Worm (Caenorhabditis elegans) whole organism, L4/young adult: ENCODE measurements around the gene bath-41.

Experiments
- W03F9.2 ChIP-seq: fragments of 150-350 bp; optimal IDR thresholded peaks from 2 replicates; lab custom pipeline; 2014; ENCODE audit warnings: missing biosample characterization, missing genetic modification characterization
- dao-5 ChIP-seq: sonication (generic microtip); optimal IDR thresholded peaks from 2 replicates; lab custom pipeline; 2016; ENCODE audit warnings: missing genotype, missing genetic modification characterization, moderate library complexity, missing compliant biosample characterization
- him-1 ChIP-seq: sonication (generic microtip); optimal IDR thresholded peaks from 2 replicates; lab custom pipeline; 2016; ENCODE audit warnings: missing genotype, missing genetic modification reagents, missing genetic modification characterization, missing compliant biosample characterization

The bath-41 gene

ce11 chrIII:6718270-6718669 is 3.8 kb downstream of the bath-41 start, which contains the start of gene F37A4.3:
Gene F37A4.3, plus strand, starts transcription at chrIII:6718570.
- no peak for TF ChIP-seq dao-5 (tag; lab: Kevin White, UChicago)
- TF ChIP-seq W03F9.2 (tag; lab: Kevin White, UChicago): no peak
- no peak for TF ChIP-seq him-1 (tag; lab: Kevin White, UChicago)

DNA sequence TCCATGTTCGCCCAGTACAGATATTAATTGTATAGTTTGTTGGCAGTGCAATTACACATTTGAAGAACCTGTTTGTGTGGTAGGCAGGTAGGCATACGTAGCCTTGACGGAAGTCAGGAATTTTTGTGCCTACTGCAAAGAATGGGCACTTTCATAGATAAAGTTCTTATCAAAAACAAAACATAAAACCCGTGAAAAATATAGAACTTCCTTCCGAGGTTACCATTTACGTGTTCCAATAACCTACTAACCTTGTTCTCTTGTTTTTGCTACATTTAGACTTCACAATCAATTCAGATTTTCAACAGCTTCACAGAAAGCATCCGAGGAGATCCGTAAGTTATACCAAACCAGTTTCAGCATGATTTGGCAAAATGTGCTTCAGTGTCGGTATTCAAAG is 8.8 kb downstream of the bath-41 start, which contains the start of gene F37A4.4:
Gene F37A4.4 (plus strand): TSS at position 301 of the 400 bp plus-strand sequence.
- TF ChIP-seq him-1 (tag; lab: Kevin White, UChicago) (no peak), W03F9.2 (tag; lab: Kevin White, UChicago) (no peak), dao-5 (tag; lab: Kevin White, UChicago) (no peak)

DNA sequence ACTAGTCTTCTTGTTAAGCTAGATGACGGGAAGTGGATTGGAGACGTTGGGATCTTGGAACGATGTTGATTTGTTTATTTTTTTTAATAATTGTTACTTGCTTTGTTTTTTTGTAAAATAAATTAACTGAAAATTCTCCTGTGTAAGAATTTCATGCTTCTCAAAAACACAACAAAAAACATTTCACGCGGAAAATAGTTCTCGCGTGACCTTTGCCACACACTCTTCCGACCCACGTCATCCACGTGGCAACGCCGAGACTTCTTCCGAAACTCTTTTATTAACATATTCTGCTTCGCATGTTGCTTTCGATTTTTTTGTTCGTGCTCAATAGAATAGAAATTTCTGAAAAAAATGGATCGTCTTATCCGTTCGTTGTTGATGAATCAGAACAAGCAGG is 10.5 kb downstream of the bath-41 start, which contains the start of gene F37A4.5:
Gene F37A4.5 (plus strand): TSS at position 301 of the 400 bp plus-strand sequence.
- TF ChIP-seq dao-5 (tag; lab: Kevin White, UChicago) (no peak), W03F9.2 (tag; lab: Kevin White, UChicago) (no peak), him-1 (tag; lab: Kevin White, UChicago) (no peak)

DNA sequence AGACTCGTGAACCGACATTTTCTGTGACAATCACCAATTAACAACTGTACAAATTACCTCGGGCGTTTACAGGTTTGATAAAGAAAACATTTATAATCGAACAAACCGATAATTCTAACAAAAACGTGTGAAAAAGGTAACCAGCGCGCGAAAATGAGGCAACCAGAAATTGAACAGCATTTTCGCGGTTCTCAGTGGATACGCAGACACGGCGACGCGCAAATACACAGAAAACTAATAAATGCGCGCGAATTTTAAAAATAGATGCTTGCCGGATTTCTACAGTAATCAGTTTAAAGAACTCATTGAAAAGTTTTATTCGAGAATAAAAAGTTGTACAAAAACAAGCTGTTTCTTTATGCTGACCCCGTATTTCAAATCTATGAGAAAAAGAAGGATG is 12.1 kb downstream of the bath-41 start, which contains the start of gene isw-1:
Gene isw-1 (minus strand): TSS at position 118 of the 400 bp plus-strand sequence.
- TF ChIP-seq dao-5 (tag; lab: Kevin White, UChicago) (no peak), W03F9.2 (tag; lab: Kevin White, UChicago) (no peak)

- TF ChIP-seq W03F9.2 (tag; lab: Kevin White, UChicago): no peak
- no peak for TF ChIP-seq dao-5 (tag; lab: Kevin White, UChicago)
- no peak for TF ChIP-seq him-1 (tag; lab: Kevin White, UChicago)
These were observed 16.5 kb downstream of the bath-41 start, which contains the start of gene F37A4.6 for ce11 chrIII:6705515-6705914. Gene F37A4.6, plus strand, starts transcription at chrIII:6705815.

DNA sequence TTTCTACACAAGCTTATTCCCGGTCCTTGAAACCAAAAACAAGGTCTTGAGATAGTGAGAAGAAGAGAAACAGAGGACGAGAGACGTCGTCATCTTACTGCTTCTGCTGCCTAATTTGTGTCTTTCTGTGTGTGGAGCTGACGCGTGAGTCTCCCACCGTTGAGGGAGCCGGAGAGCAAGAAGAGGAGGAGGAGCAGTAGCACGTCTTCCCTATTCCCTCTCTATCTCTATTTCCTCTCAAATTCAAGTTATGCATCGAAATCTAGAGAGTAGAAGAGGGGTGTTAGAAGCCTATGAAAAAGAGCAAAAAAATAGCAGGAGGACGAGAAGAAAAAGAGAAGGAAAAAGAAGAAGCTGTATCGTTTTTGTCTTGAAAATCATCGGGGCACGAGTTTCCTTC is 26.9 kb downstream of the bath-41 start:
- TF ChIP-seq dao-5 (tag; lab: Kevin White, UChicago) (no peak), him-1 (tag; lab: Kevin White, UChicago) (peak; percentile 66)

- TF ChIP-seq him-1 (tag; lab: Kevin White, UChicago) (no peak), W03F9.2 (tag; lab: Kevin White, UChicago) (no peak), dao-5 (tag; lab: Kevin White, UChicago) (no peak)
These were observed 28.8 kb downstream of the bath-41 start for ce11 chrIII:6693285-6693684.

ce11 chrIII:6690490-6690889 is 31.6 kb downstream of the bath-41 start:
- TF ChIP-seq dao-5 (tag; lab: Kevin White, UChicago): no peak
- TF ChIP-seq him-1 (tag; lab: Kevin White, UChicago): no peak
- no peak for TF ChIP-seq W03F9.2 (tag; lab: Kevin White, UChicago)

DNA sequence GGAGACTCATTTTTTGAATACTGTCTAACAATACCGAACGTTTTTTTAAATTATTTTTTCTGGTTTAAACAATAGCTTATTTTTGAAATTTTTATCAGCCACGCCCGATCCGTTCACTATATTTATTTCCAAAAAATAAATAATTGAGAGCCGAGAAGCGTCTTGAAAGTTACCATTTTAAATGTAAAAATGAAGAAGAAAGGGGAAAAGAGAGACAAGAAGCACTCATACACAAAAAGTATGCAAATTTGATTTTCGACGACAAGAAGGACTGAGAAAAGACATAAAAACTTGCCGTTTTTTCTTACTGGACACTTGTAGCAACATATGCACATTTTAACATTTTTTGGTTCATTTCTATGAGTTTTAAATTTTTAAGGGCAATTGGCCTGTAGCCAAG is 40.3 kb downstream of the bath-41 start:
- TF ChIP-seq W03F9.2 (tag; lab: Kevin White, UChicago): no peak

- TF ChIP-seq W03F9.2 (tag; lab: Kevin White, UChicago) (no peak), him-1 (tag; lab: Kevin White, UChicago) (no peak), dao-5 (tag; lab: Kevin White, UChicago) (no peak)
These were observed 41.1 kb downstream of the bath-41 start for ce11 chrIII:6680963-6681362.

ce11 chrIII:6679323-6679722 is 42.7 kb downstream of the bath-41 start:
- TF ChIP-seq him-1 (tag; lab: Kevin White, UChicago): no peak
- no peak for TF ChIP-seq dao-5 (tag; lab: Kevin White, UChicago)
- no peak for TF ChIP-seq W03F9.2 (tag; lab: Kevin White, UChicago)

ce11 chrIII:6677304-6677703 is 44.8 kb downstream of the bath-41 start:
- TF ChIP-seq him-1 (tag; lab: Kevin White, UChicago) (no peak), W03F9.2 (tag; lab: Kevin White, UChicago) (no peak), dao-5 (tag; lab: Kevin White, UChicago) (no peak)

DNA sequence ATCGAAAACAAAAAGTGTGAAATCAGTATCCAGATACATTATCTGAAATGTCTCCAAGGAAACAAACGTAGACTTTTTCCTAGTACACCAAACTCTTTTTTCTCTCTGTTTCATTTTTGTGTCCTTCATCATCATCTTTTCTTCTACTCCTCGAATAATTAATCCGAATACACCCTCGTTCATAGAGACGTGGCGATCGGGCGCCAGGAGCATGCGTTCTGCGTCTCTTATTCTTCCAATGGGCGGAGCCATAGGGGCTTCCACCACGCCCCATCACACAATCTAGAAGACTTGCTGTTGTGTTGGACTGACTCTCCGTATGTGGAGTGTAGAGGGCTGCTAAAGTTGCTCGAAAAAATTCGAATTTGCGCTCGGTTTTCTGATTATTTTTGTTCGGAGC is 46.6 kb downstream of the bath-41 start, which contains the start of gene rbf-1:
Gene rbf-1 (plus strand): TSS at position 301 of the 400 bp plus-strand sequence.
- TF ChIP-seq him-1 (tag; lab: Kevin White, UChicago) (no peak), dao-5 (tag; lab: Kevin White, UChicago) (no peak), W03F9.2 (tag; lab: Kevin White, UChicago) (no peak)

DNA sequence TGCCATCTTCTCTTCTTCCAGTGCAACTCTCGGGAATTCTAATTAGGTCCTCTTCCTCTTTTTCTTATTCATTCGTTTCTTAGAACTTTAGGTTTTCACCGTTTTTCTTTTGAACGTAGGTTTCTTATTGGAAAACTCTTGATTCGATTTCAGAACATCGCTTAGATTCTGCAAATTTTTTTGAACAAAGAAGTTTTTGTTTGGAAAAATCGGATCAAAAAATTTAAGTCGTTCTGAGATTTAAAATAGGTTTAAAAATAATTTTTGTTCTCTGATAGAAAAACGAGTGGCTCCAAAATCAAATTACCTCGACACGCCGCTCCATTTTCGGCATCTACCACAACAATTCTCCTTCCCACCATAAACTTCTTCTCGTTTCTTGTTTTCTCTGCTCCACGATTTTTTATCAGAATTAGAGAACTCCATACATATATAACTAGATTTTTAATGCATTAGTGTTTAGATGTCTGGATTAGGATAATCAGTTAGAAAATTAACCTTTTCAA is 51.3 kb downstream of the bath-41 start:
- TF ChIP-seq him-1 (tag; lab: Kevin White, UChicago) (no peak), W03F9.2 (tag; lab: Kevin White, UChicago) (no peak), dao-5 (tag; lab: Kevin White, UChicago) (no peak)
